Worm (Caenorhabditis elegans) whole organism, mixed stage, embryonic: ENCODE results near the gene nhr-190.
A peak's percentile ranks its signal among the peaks of the same experiment; 100 is the strongest.

Experiments used
- bed-3 ChIP-seq: fragments of 200-800 bp; sonication (Bioruptor generic); optimal IDR thresholded peaks from 3 replicates; lab custom pipeline; 2018; ENCODE audit warnings: mild to moderate bottlenecking, missing genetic modification characterization, moderate library complexity, missing compliant biosample characterization
- blmp-1 ChIP-seq: fragments of 150-350 bp; optimal IDR thresholded peaks from 2 replicates; lab custom pipeline; 2014; ENCODE audit warnings: missing biosample characterization, missing genetic modification characterization
- ceh-39 ChIP-seq: fragments of 150-350 bp; optimal IDR thresholded peaks from 2 replicates; lab custom pipeline; 2014; ENCODE audit warnings: missing biosample characterization, missing genetic modification characterization
- ceh-43 ChIP-seq: fragments of 200-800 bp; sonication (Bioruptor generic); optimal IDR thresholded peaks from 2 replicates; lab custom pipeline; 2018; ENCODE audit warnings: mild to moderate bottlenecking, missing genetic modification characterization, moderate library complexity, missing compliant biosample characterization
- ceh-83 ChIP-seq: fragments of 200-800 bp; sonication (Bioruptor generic); optimal IDR thresholded peaks from 2 replicates; lab custom pipeline; 2018; ENCODE audit warnings: mild to moderate bottlenecking, missing genetic modification characterization, missing compliant biosample characterization
- ces-1 ChIP-seq: fragments of 150-350 bp; optimal IDR thresholded peaks from 2 replicates; lab custom pipeline; 2014; ENCODE audit warnings: missing biosample characterization, missing genetic modification reagents, missing genetic modification characterization
- cnd-1 ChIP-seq: fragments of 200-800 bp; sonication (Bioruptor generic); optimal IDR thresholded peaks from 2 replicates; lab custom pipeline; 2018; ENCODE audit warnings: mild to moderate bottlenecking, missing genetic modification characterization, missing compliant biosample characterization
- drap-1 ChIP-seq: fragments of 200-800 bp; sonication (Bioruptor generic); optimal IDR thresholded peaks from 3 replicates; lab custom pipeline; 2018; ENCODE audit warnings: mild to moderate bottlenecking, missing genetic modification characterization, missing compliant biosample characterization
- elt-1 ChIP-seq: sonication (generic microtip); optimal IDR thresholded peaks from 2 replicates; lab custom pipeline; 2017; ENCODE audit warnings: missing genetic modification characterization, mild to moderate bottlenecking, missing compliant biosample characterization, antibody characterized with exemption, moderate library complexity, borderline replicate concordance; ENCODE audit not compliant: insufficient read depth
- elt-3 ChIP-seq: fragments of 150-350 bp; optimal IDR thresholded peaks from 2 replicates; lab custom pipeline; 2014; ENCODE audit warnings: missing biosample characterization, missing genetic modification characterization
- flh-1 ChIP-seq: fragments of 200-800 bp; sonication (Bioruptor generic); optimal IDR thresholded peaks from 2 replicates; lab custom pipeline; 2018; ENCODE audit warnings: mild to moderate bottlenecking, missing genetic modification characterization, moderate library complexity, missing compliant biosample characterization
- ham-2 ChIP-seq: fragments of 200-800 bp; sonication (Bioruptor generic); optimal IDR thresholded peaks from 2 replicates; lab custom pipeline; 2018; ENCODE audit warnings: mild to moderate bottlenecking, missing genetic modification characterization, missing compliant biosample characterization
- hlh-1 ChIP-seq: fragments of 150-350 bp; optimal IDR thresholded peaks from 2 replicates; lab custom pipeline; 2014; ENCODE audit warnings: missing biosample characterization, missing genetic modification reagents, missing genetic modification characterization
- lin-13 ChIP-seq: fragments of 150-350 bp; optimal IDR thresholded peaks from 2 replicates; lab custom pipeline; 2014; ENCODE audit warnings: missing biosample characterization, missing genetic modification characterization
- lin-32 ChIP-seq: fragments of 200-800 bp; sonication (Bioruptor generic); optimal IDR thresholded peaks from 2 replicates; lab custom pipeline; 2018; ENCODE audit warnings: mild to moderate bottlenecking, missing genetic modification characterization, missing compliant biosample characterization
- lsy-2 ChIP-seq: fragments of 150-350 bp; optimal IDR thresholded peaks from 2 replicates; lab custom pipeline; 2014; ENCODE audit warnings: missing biosample characterization, missing genetic modification characterization
- mab-5 ChIP-seq: fragments of 150-350 bp; optimal IDR thresholded peaks from 2 replicates; lab custom pipeline; 2014; ENCODE audit warnings: missing biosample characterization, missing genetic modification characterization
- mep-1 ChIP-seq: fragments of 150-350 bp; optimal IDR thresholded peaks from 2 replicates; lab custom pipeline; 2017; ENCODE audit warnings: missing biosample characterization, missing genetic modification reagents, missing genetic modification characterization, inconsistent platforms
- mls-2 ChIP-seq: sonication (generic microtip); optimal IDR thresholded peaks from 2 replicates; lab custom pipeline; 2016; ENCODE audit warnings: mild to moderate bottlenecking, missing genetic modification characterization, moderate library complexity, missing compliant biosample characterization
- nhr-12 ChIP-seq: fragments of 150-350 bp; optimal IDR thresholded peaks from 2 replicates; lab custom pipeline; 2014; ENCODE audit warnings: missing biosample characterization, missing genetic modification characterization
- nhr-237 ChIP-seq: fragments of 150-350 bp; optimal IDR thresholded peaks from 2 replicates; lab custom pipeline; 2014; ENCODE audit warnings: missing biosample characterization, missing genetic modification characterization
- nhr-28 ChIP-seq: fragments of 150-350 bp; optimal IDR thresholded peaks from 2 replicates; lab custom pipeline; 2014; ENCODE audit warnings: missing biosample characterization, missing genetic modification characterization
- nhr-76 ChIP-seq: sonication (generic microtip); optimal IDR thresholded peaks from 2 replicates; lab custom pipeline; 2017; ENCODE audit warnings: missing biosample characterization, missing genetic modification characterization
- pha-4 ChIP-seq: fragments of 150-350 bp; optimal IDR thresholded peaks from 2 replicates; lab custom pipeline; 2018; ENCODE audit warnings: missing biosample characterization, missing genetic modification reagents, missing genetic modification characterization
- sptf-1 ChIP-seq: sonication (generic microtip); optimal IDR thresholded peaks from 2 replicates; lab custom pipeline; 2017; ENCODE audit warnings: mild to moderate bottlenecking, missing genetic modification characterization, moderate library complexity, missing compliant biosample characterization
- tbx-8 ChIP-seq: fragments of 200-800 bp; sonication (Bioruptor generic); optimal IDR thresholded peaks from 2 replicates; lab custom pipeline; 2018; ENCODE audit warnings: mild to moderate bottlenecking, missing genetic modification characterization, moderate library complexity, missing compliant biosample characterization
- unc-120 ChIP-seq: sonication (generic microtip); optimal IDR thresholded peaks from 2 replicates; lab custom pipeline; 2017; ENCODE audit warnings: missing genetic modification characterization, missing compliant biosample characterization; ENCODE audit not compliant: poor library complexity, severe bottlenecking
- unc-62 ChIP-seq: fragments of 150-350 bp; optimal IDR thresholded peaks from 2 replicates; lab custom pipeline; 2014; ENCODE audit warnings: missing biosample characterization, missing genetic modification reagents, missing genetic modification characterization
- zip-8 ChIP-seq: fragments of 150-350 bp; optimal IDR thresholded peaks from 2 replicates; lab custom pipeline; 2014; ENCODE audit warnings: missing biosample characterization, missing genetic modification characterization
- ztf-11 ChIP-seq: fragments of 150-350 bp; optimal IDR thresholded peaks from 2 replicates; lab custom pipeline; 2014; ENCODE audit warnings: missing biosample characterization, missing genetic modification characterization

Gene nhr-190

DNA sequence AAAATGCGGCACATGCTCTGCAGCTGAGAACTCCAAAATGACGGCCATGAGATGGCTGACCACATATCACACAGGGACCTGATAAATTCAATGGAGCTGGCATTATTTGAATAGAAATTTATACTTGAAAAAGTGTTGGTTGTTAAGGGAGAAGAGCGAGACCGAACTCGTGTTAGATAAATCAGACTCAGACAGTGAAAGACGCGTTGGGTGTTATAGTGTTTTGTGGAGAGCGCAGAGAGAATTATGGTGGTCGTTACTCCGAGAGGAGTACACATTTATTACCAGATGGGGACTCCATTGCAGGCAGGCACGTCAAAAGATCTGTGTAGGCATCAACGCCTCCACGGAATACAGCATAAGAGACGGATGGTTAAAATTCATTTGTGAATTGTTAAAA, at the start of gene nhr-190:
Gene nhr-190, minus strand, starts transcription at position 175 of the 400 bp plus-strand sequence.
- TF ChIP-seq ces-1 (GFP tag; lab: Kevin White, UChicago): peak; percentile 41
- TF ChIP-seq unc-120 (tag; lab: Kevin White, UChicago): peak; percentile 22
- no peak for TF ChIP-seq cnd-1 (tag; lab: Kevin White, UChicago)

DNA sequence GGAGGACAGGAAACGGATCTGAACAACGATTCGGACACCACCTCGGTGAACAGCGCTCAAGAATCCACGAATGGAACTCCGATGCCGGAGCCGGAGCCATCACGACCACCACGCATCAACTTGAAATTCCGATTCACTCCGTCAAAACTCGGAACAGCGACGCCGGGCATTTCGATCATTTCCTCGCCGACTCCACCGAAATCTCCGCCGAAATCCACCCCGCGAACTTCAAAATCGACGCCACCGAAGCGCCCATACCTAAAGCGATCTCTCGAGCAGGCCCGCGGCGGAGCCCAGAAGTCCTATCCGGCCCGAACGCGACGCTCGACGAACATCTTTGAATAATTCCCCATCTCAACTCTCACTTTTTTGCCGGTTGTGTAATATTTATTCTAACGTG, 46.8 kb upstream of the nhr-190 start:
- TF ChIP-seq lsy-2 (tag; lab: Kevin White, UChicago): no peak
- no peak for TF ChIP-seq drap-1 (GFP tag; lab: Kevin White, UChicago)
- no peak for TF ChIP-seq nhr-237 (tag; lab: Kevin White, UChicago)

DNA sequence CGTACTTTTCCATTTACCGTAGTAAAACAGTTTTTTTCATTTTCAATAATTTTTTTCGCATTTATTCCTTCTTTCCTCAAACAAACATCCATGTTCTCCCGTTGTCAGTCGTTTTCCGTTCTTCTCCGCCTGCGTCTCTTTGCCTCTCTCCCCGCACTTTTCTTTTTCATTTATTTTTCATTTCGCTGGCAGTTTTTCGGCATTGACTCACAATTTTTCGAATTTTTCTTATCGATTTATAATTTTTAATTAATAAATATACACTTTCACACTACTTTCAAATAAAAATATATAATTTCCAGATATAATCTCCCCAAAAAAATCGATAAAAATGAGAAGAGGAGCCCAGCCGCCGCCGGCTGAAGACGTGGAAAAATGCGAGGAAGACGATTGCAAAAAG, 44.7 kb upstream of the nhr-190 start, which contains the start of gene H25P19.1:
Gene H25P19.1, plus strand, starts transcription at position 301 of the 400 bp plus-strand sequence.
- TF ChIP-seq mep-1 (tag; lab: Kevin White, UChicago) (no peak), nhr-76 (tag; lab: Kevin White, UChicago) (no peak), ceh-39 (tag; lab: Kevin White, UChicago) (no peak), ceh-43 (GFP tag; lab: Kevin White, UChicago) (no peak), cnd-1 (tag; lab: Kevin White, UChicago) (no peak), ceh-83 (GFP tag; lab: Kevin White, UChicago) (no peak), ham-2 (GFP tag; lab: Kevin White, UChicago) (no peak), bed-3 (no peak), tbx-8 (GFP tag; lab: Kevin White, UChicago) (no peak), ztf-11 (tag; lab: Kevin White, UChicago) (no peak), blmp-1 (tag; lab: Kevin White, UChicago) (no peak), lsy-2 (tag; lab: Kevin White, UChicago) (no peak), nhr-28 (tag; lab: Kevin White, UChicago) (no peak), elt-3 (no peak), nhr-237 (tag; lab: Kevin White, UChicago) (no peak)

DNA sequence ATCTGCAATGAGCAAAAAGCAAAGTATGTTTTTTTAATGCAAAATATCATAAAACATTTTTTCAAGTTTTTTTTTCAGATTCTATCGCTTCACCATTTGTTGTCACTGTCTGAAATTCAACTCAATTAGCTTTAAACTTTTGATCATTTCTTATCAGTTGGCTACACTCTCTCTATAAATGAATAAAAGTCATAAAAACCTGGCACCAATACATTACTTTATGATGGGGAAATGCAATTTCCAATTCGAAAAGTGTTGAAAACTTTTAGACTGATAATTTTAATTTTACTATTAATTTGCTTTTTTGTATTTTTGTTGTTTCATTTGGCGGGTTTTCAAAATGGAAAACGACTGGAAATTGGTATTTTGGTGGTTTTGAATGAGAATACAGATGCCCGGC, 41.1 kb upstream of the nhr-190 start, which contains the start of gene F31F4.1:
Gene F31F4.1, plus strand, starts transcription at position 203 of the 400 bp plus-strand sequence.
- TF ChIP-seq ham-2 (GFP tag; lab: Kevin White, UChicago) (no peak), flh-1 (no peak), elt-1 (tag; lab: Kevin White, UChicago) (no peak), blmp-1 (tag; lab: Kevin White, UChicago) (no peak), zip-8 (tag; lab: Kevin White, UChicago) (no peak), unc-120 (tag; lab: Kevin White, UChicago) (no peak), mab-5 (tag; lab: Kevin White, UChicago) (no peak), sptf-1 (tag; lab: Kevin White, UChicago) (no peak), bed-3 (no peak), unc-62 (GFP tag; lab: Kevin White, UChicago) (no peak), nhr-237 (tag; lab: Kevin White, UChicago) (no peak), pha-4 (tag; lab: Kevin White, UChicago) (no peak), nhr-76 (tag; lab: Kevin White, UChicago) (no peak), lin-13 (tag; lab: Kevin White, UChicago) (no peak), hlh-1 (tag; lab: Kevin White, UChicago) (no peak), mep-1 (tag; lab: Kevin White, UChicago) (no peak), lsy-2 (tag; lab: Kevin White, UChicago) (no peak), elt-3 (no peak)

DNA sequence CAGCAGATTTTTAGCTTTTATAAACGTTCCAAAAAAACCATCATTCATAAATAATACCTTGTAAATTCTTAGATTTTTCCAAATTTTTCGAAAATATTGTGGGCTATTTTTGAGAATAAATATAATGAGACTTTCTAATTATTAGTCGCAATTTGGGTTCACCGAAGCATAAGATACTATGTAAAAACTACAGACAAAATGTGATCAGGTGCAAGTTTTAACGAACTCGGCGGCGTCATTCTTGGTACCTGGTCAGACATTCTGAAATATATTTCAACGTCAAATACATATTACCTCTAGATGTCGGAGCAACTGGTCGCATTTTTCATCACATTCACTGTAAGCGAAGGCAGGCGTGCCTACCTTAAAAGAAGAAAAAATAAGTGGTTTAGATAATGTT, 39.3 kb upstream of the nhr-190 start, which contains the start of gene srx-23:
Gene srx-23, plus strand, starts transcription at position 301 of the 400 bp plus-strand sequence.
- TF ChIP-seq mls-2 (tag; lab: Kevin White, UChicago) (no peak), nhr-12 (tag; lab: Kevin White, UChicago) (no peak), nhr-76 (tag; lab: Kevin White, UChicago) (no peak), unc-62 (GFP tag; lab: Kevin White, UChicago) (no peak), drap-1 (GFP tag; lab: Kevin White, UChicago) (no peak), nhr-237 (tag; lab: Kevin White, UChicago) (no peak), mep-1 (tag; lab: Kevin White, UChicago) (no peak), ceh-43 (GFP tag; lab: Kevin White, UChicago) (no peak), lin-13 (tag; lab: Kevin White, UChicago) (no peak), cnd-1 (tag; lab: Kevin White, UChicago) (no peak), hlh-1 (tag; lab: Kevin White, UChicago) (no peak), sptf-1 (tag; lab: Kevin White, UChicago) (no peak), lsy-2 (tag; lab: Kevin White, UChicago) (no peak), zip-8 (tag; lab: Kevin White, UChicago) (no peak), lin-32 (GFP tag; lab: Kevin White, UChicago) (no peak), elt-3 (no peak)
